Fruit fly (Drosophila melanogaster): ENCODE results near the gene SNCF.

The SNCF gene

dm6 chr3L:13403141-13403867 lies 24.9 kb downstream of the SNCF start (continued):
- 0 out of 2 replicates have a peak, but pooled peaks have one; percentile 11 for TF ChIP-seq sim (GFP tag; IDR thresholded peaks at IDR 0.05)
- TF ChIP-seq CG3838 (GFP tag; optimal IDR thresholded peaks at IDR 0.05) = no peak
- no peak for TF ChIP-seq CG32532 (GFP tag; IDR thresholded peaks at IDR 0.05)
- no peak for TF ChIP-seq CG9797 (GFP tag; optimal IDR thresholded peaks at IDR 0.05)
- TF ChIP-seq Med (GFP tag) = peak; percentile 40
- peak; percentile 81; the same call in 1 of the 2 replicates for TF ChIP-seq Nf-YA (GFP tag; IDR thresholded peaks at IDR 0.05)
- no peak for TF ChIP-seq oc (tag; optimal IDR thresholded peaks at IDR 0.05)
- TF ChIP-seq Ssrp (tag; optimal IDR thresholded peaks at IDR 0.05) = peak; percentile 19
- no peak for TF ChIP-seq Kr (GFP tag; optimal IDR thresholded peaks at IDR 0.05)
- peak in 1 of 2 experiments; percentile 18 for TF ChIP-seq bsh (GFP tag; optimal IDR thresholded peaks at IDR 0.05)
- TF ChIP-seq lola (GFP tag; optimal IDR thresholded peaks at IDR 0.05) = peak in 1 of 3 experiments; percentile 77
- peak; percentile 35 for TF ChIP-seq CG17829 (tag; optimal IDR thresholded peaks at IDR 0.05)
- no peak for TF ChIP-seq sc (optimal IDR thresholded peaks at IDR 0.05)
- TF ChIP-seq sc (GFP tag; optimal IDR thresholded peaks at IDR 0.05) = peak; percentile 30
- TF ChIP-seq dmrt11E (tag; optimal IDR thresholded peaks at IDR 0.05) = peak; percentile 70
- no peak for TF ChIP-seq CG14965 (GFP tag; optimal IDR thresholded peaks at IDR 0.05; ENCODE audit: borderline replicate concordance)
- TF ChIP-seq wek (GFP tag; optimal IDR thresholded peaks at IDR 0.05) = no peak
- peak; percentile 46 for TF ChIP-seq CG4404 (GFP tag; IDR thresholded peaks at IDR 0.05)
- TF ChIP-seq CG34376 (GFP tag; optimal IDR thresholded peaks at IDR 0.05) = no peak
- peak; percentile 76 for TF ChIP-seq CG14710 (tag; optimal IDR thresholded peaks at IDR 0.05)
- TF ChIP-seq ttk (GFP tag; IDR thresholded peaks at IDR 0.05) = no peak
- TF ChIP-seq Abd-B (GFP tag; optimal IDR thresholded peaks at IDR 0.05) = peak; percentile 6
- peak; percentile 32; the same call in 1 of the 2 replicates for TF ChIP-seq rib (GFP tag; IDR thresholded peaks at IDR 0.05)
- TF ChIP-seq Dad (GFP tag; optimal IDR thresholded peaks at IDR 0.05) = no peak

dm6 chr3L:13406873-13407272 lies 28.5 kb downstream of the SNCF start:
- TF ChIP-seq gem (tag; optimal IDR thresholded peaks at IDR 0.05) = peak; percentile 6
- no peak for TF ChIP-seq Mes4 (GFP tag; optimal IDR thresholded peaks at IDR 0.05)
- peak; percentile 18 for TF ChIP-seq phol (tag; optimal IDR thresholded peaks at IDR 0.05)
- no peak for TF ChIP-seq sc (optimal IDR thresholded peaks at IDR 0.05)
- no peak for TF ChIP-seq sc (GFP tag; optimal IDR thresholded peaks at IDR 0.05)
- no peak for TF ChIP-seq az2 (GFP tag; optimal IDR thresholded peaks at IDR 0.05)
- no peak for TF ChIP-seq ken (GFP tag; IDR thresholded peaks at IDR 0.05)
- no peak for TF ChIP-seq ara (GFP tag; IDR thresholded peaks at IDR 0.05)
- no peak for TF ChIP-seq pan (optimal IDR thresholded peaks at IDR 0.05)
- no peak for TF ChIP-seq pan (GFP tag; optimal IDR thresholded peaks at IDR 0.05 in 1 of 2, IDR thresholded peaks at IDR 0.05 in 1 of 2)
- no peak for TF ChIP-seq hbn (GFP tag; IDR thresholded peaks at IDR 0.05; ENCODE audit: partially characterized antibody)
- TF ChIP-seq stc (GFP tag; IDR thresholded peaks at IDR 0.05) = no peak
- no peak for TF ChIP-seq CG32767 (GFP tag; IDR thresholded peaks at IDR 0.05)
- TF ChIP-seq pnt (GFP tag; optimal IDR thresholded peaks at IDR 0.05) = no peak
- TF ChIP-seq CG18262 (tag; optimal IDR thresholded peaks at IDR 0.05) = peak; percentile 20
- TF ChIP-seq CG1024 (GFP tag; IDR thresholded peaks at IDR 0.05) = no peak
- TF ChIP-seq dimm (GFP tag; IDR thresholded peaks at IDR 0.05) = no peak
- TF ChIP-seq pum (GFP tag; optimal IDR thresholded peaks at IDR 0.05) = no peak
- TF ChIP-seq CG17186 (GFP tag; optimal IDR thresholded peaks at IDR 0.05) = no peak
- no peak for TF ChIP-seq aop (GFP tag; IDR thresholded peaks at IDR 0.05)
- TF ChIP-seq chif (GFP tag; optimal IDR thresholded peaks at IDR 0.05) = no peak
- TF ChIP-seq sens (GFP tag) = peak; percentile 84
- no peak for TF ChIP-seq CG9609 (GFP tag; optimal IDR thresholded peaks at IDR 0.05)
- TF ChIP-seq HLHmδ (GFP tag; optimal IDR thresholded peaks at IDR 0.05) = no peak
- peak in 1 of 2 experiments; percentile 12 for TF ChIP-seq bsh (GFP tag; optimal IDR thresholded peaks at IDR 0.05)
- TF ChIP-seq CG7556 (GFP tag; optimal IDR thresholded peaks at IDR 0.05) = no peak
- TF ChIP-seq HmgD (GFP tag; optimal IDR thresholded peaks at IDR 0.05) = no peak
- peak; percentile 3 for TF ChIP-seq CG14710 (tag; optimal IDR thresholded peaks at IDR 0.05)
- no peak for TF ChIP-seq crc (GFP tag; optimal IDR thresholded peaks at IDR 0.05)
- TF ChIP-seq Sin3A (optimal IDR thresholded peaks at IDR 0.05) = no peak
